Worm (Caenorhabditis elegans): Measurements from ENCODE around the gene C16C8.20.
"Not testable (repeated sequence)": the region's sequence is repeated elsewhere in the genome, so short reads cannot be mapped to it uniquely, and the experiment has no call there.

The C16C8.20 gene

DNA sequence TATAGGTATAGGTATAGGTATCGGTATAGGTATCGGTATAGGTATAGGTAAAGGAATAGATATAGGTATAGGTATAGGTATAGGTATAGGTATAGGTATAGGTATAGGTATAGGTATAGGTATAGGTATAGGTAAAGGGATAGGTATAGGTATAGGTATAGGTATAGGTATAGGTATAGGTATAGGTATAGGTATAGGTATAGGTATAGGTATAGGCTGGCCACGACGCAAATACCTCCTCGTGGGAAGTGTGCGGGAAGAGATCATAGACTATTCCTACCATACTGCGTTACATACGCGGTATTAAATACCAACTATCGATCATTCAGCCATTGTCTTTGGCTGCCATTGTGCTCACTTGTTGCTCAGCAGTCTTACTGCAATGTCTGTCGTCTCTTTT is 44.0 kb downstream of the C16C8.20 start, which contains the start of gene fbxb-112:
Gene fbxb-112 (plus strand): TSS at position 301 of the 400 bp plus-strand sequence.
- not testable (repeated sequence) for TF ChIP-seq cnd-1, lsy-2, nhr-2 (tag; optimal IDR thresholded peaks at IDR 0.05)

Measured in whole organism, mixed stage, embryonic.